Worm (Caenorhabditis elegans) whole organism, L1 larva: ENCODE data around the gene K08H2.3.

ENCODE experiments used
- ama-1 ChIP-seq: fragments of 150-350 bp; optimal IDR thresholded peaks from 2 replicates; lab custom pipeline; 2014
- ceh-82 ChIP-seq, 3 experiments: fragments of 150-350 bp in 1 of 3; sonication (generic microtip) in 2 of 3; optimal IDR thresholded peaks; 2 replicates each; lab custom pipeline; 2014 to 2017; ENCODE audit warnings: missing biosample characterization in 3 of 3, missing genetic modification characterization in 3 of 3
- jun-1 ChIP-seq: fragments of 150-350 bp; optimal IDR thresholded peaks from 2 replicates; lab custom pipeline; 2014; ENCODE audit warnings: missing biosample characterization, missing genetic modification reagents, missing genetic modification characterization
- lin-39 ChIP-seq: fragments of 150-350 bp; optimal IDR thresholded peaks from 2 replicates; lab custom pipeline; 2014; ENCODE audit warnings: missing biosample characterization, missing genetic modification reagents, missing genetic modification characterization
- nhr-11 ChIP-seq: fragments of 150-350 bp; optimal IDR thresholded peaks from 2 replicates; lab custom pipeline; 2014; ENCODE audit warnings: missing biosample characterization, missing genetic modification characterization
- skn-1 ChIP-seq: fragments of 150-350 bp; optimal IDR thresholded peaks from 2 replicates; lab custom pipeline; 2014; ENCODE audit warnings: missing biosample characterization, missing genetic modification characterization
- ztf-11 ChIP-seq, 2 experiments: sonication (generic microtip); optimal IDR thresholded peaks; 2 replicates each; lab custom pipeline; 2016 to 2017; ENCODE audit warnings: missing genetic modification characterization in 2 of 2, missing biosample characterization in 1 of 2, missing compliant biosample characterization in 1 of 2

DNA sequence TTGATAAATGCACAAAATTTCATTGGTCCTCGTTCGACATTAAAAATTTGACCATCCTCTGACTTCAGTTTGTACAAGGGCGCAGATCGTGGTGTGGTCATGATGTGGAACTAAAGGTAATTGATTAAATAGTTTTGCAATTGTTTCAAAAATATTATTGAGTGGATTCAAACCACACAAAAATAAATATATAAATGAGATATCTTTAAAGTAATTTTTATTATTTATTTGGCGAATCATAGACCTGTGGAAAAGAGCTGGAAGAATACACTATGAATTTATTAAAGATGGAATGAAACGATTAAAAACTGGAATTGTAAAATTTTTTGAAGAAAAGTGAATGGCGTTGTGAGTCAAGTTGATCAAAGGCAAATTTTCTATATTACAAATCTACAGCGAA lies 13.8 kb upstream of the K08H2.3 start, which contains the start of gene skr-20:
- TF ChIP-seq ceh-82 (tag; optimal IDR thresholded peaks at IDR 0.05; lab: Kevin White, UChicago): no peak
- TF ChIP-seq lin-39 (tag; lab: Kevin White, UChicago): no peak
- no peak for TF ChIP-seq ama-1 (lab: Kevin White, UChicago)
- no peak for TF ChIP-seq jun-1 (tag; lab: Kevin White, UChicago)
- TF ChIP-seq nhr-11: no peak
- no peak for TF ChIP-seq skn-1 (tag; lab: Kevin White, UChicago)
- TF ChIP-seq ztf-11 (tag; optimal IDR thresholded peaks at IDR 0.05; lab: Kevin White, UChicago): no peak
